Worm (Caenorhabditis elegans) whole organism, L4 larva: ENCODE results near the gene asp-6.

Source experiments
- D1046.2 ChIP-seq: fragments of 200-800 bp; sonication (Bioruptor generic); IDR thresholded peaks from 2 replicates; pipeline ENCODE4 v1.3.6; 2022; ENCODE audit warnings: missing genetic modification characterization, missing compliant biosample characterization
- aha-1 ChIP-seq: fragments of 150-350 bp; peaks from one replicate; lab custom pipeline; 2014; ENCODE audit warnings: missing biosample characterization, missing genetic modification characterization
- ama-1 ChIP-seq: fragments of 150-350 bp; optimal IDR thresholded peaks from 2 replicates; lab custom pipeline; 2014; ENCODE audit warnings: inconsistent platforms, mixed read lengths
- ceh-20 ChIP-seq: fragments of 200-800 bp; sonication (Bioruptor generic); IDR thresholded peaks from 2 replicates; pipeline ENCODE4 v1.3.6; 2022; ENCODE audit warnings: missing genetic modification reagents, missing genetic modification characterization, missing compliant biosample characterization
- ceh-62 ChIP-seq: sonication (generic microtip); optimal IDR thresholded peaks from 2 replicates; lab custom pipeline; 2017; ENCODE audit warnings: missing biosample characterization, missing genetic modification characterization
- ces-1 ChIP-seq: fragments of 150-350 bp; sonication (generic microtip); optimal IDR thresholded peaks from 4 replicates; lab custom pipeline; 2014; ENCODE audit warnings: missing biosample characterization, missing genetic modification reagents, missing genetic modification characterization
- ctbp-1 ChIP-seq: fragments of 200-800 bp; sonication (Bioruptor generic); IDR thresholded peaks from 2 replicates; pipeline ENCODE4 v1.3.6; 2022; ENCODE audit warnings: missing genetic modification reagents, missing genetic modification characterization, missing compliant biosample characterization
- daf-16 ChIP-seq, 3 experiments: sonication (generic microtip); optimal IDR thresholded peaks; 2 replicates each; lab custom pipeline; 2016 to 2017; ENCODE audit warnings: missing genetic modification characterization in 3 of 3, missing genetic modification reagents in 3 of 3, mild to moderate bottlenecking in 2 of 3, missing compliant biosample characterization in 2 of 3, missing biosample characterization in 1 of 3, moderate library complexity in 1 of 3
- dmd-6 ChIP-seq: fragments of 200-800 bp; sonication (Bioruptor generic); IDR thresholded peaks from 2 replicates; pipeline ENCODE4 v1.3.6; 2022; ENCODE audit warnings: missing genetic modification reagents, missing genetic modification characterization, missing compliant biosample characterization
- dpl-1 ChIP-seq: fragments of 150-350 bp; optimal IDR thresholded peaks from 2 replicates; lab custom pipeline; 2014; ENCODE audit warnings: missing biosample characterization, missing genetic modification reagents, missing genetic modification characterization
- duxl-1 ChIP-seq: sonication (generic microtip); optimal IDR thresholded peaks from 2 replicates; lab custom pipeline; 2016; ENCODE audit warnings: mild to moderate bottlenecking, missing genetic modification characterization, moderate library complexity, missing compliant biosample characterization; ENCODE audit not compliant: poor library complexity
- egl-27 ChIP-seq: sonication (generic microtip); optimal IDR thresholded peaks from 3 replicates; lab custom pipeline; 2017; ENCODE audit warnings: missing biosample characterization, missing genetic modification reagents, missing genetic modification characterization
- egl-43 ChIP-seq: fragments of 200-800 bp; sonication (Bioruptor generic); IDR thresholded peaks from 2 replicates; pipeline ENCODE4 v1.3.6; 2022; ENCODE audit warnings: missing genetic modification reagents, missing genetic modification characterization, missing compliant biosample characterization
- fkh-10 ChIP-seq: fragments of 150-350 bp; optimal IDR thresholded peaks from 2 replicates; lab custom pipeline; 2014; ENCODE audit warnings: missing biosample characterization, missing genetic modification reagents, missing genetic modification characterization
- hif-1 ChIP-seq, 2 experiments: sonication (generic microtip); optimal IDR thresholded peaks; 2 replicates each; lab custom pipeline; 2016 to 2017; ENCODE audit warnings: missing compliant biosample characterization in 2 of 2, missing genetic modification characterization in 2 of 2, missing genetic modification reagents in 2 of 2, missing genotype in 2 of 2, mild to moderate bottlenecking in 1 of 2
- hlh-30 ChIP-seq: sonication (generic microtip); optimal IDR thresholded peaks from 2 replicates; lab custom pipeline; 2017; ENCODE audit warnings: antibody characterized with exemption, mild to moderate bottlenecking, missing genetic modification characterization, missing compliant biosample characterization; ENCODE audit not compliant: insufficient read depth
- hmg-1.1 ChIP-seq: fragments of 200-800 bp; sonication (Bioruptor generic); IDR thresholded peaks from 2 replicates; pipeline ENCODE4 v1.3.6; 2022; ENCODE audit warnings: missing genetic modification reagents, missing genetic modification characterization, missing compliant biosample characterization
- lim-7 ChIP-seq: fragments of 200-800 bp; sonication (Bioruptor generic); IDR thresholded peaks from 2 replicates; pipeline ENCODE4 v1.3.6; 2022; ENCODE audit warnings: missing genetic modification characterization, missing compliant biosample characterization
- lin-1 ChIP-seq: fragments of 200-800 bp; sonication (Bioruptor generic); IDR thresholded peaks from 2 replicates; pipeline ENCODE4 v1.3.6; 2022; ENCODE audit warnings: missing genetic modification reagents, missing genetic modification characterization, missing compliant biosample characterization
- lin-29 ChIP-seq: fragments of 200-800 bp; sonication (Bioruptor generic); IDR thresholded peaks from 2 replicates; pipeline ENCODE4 v1.3.6; 2022; ENCODE audit warnings: missing genetic modification reagents, missing genetic modification characterization, missing compliant biosample characterization
- lin-39 ChIP-seq: fragments of 150-350 bp; optimal IDR thresholded peaks from 2 replicates; lab custom pipeline; 2014; ENCODE audit warnings: missing biosample characterization, missing genetic modification reagents, missing genetic modification characterization
- lsy-2 ChIP-seq, 2 experiments: fragments of 150-350 bp in 1 of 2; sonication (generic microtip) in 1 of 2; optimal IDR thresholded peaks; 2 replicates each; lab custom pipeline; 2014 to 2017; ENCODE audit warnings: missing biosample characterization in 2 of 2, missing genetic modification characterization in 2 of 2
- nhr-25 ChIP-seq: sonication (generic microtip); optimal IDR thresholded peaks from 2 replicates; lab custom pipeline; 2017; ENCODE audit warnings: missing genetic modification characterization, mild to moderate bottlenecking, missing compliant biosample characterization, antibody characterized with exemption, moderate library complexity, borderline replicate concordance; ENCODE audit not compliant: insufficient read depth
- nhr-41 ChIP-seq: fragments of 200-800 bp; sonication (Bioruptor generic); IDR thresholded peaks from 2 replicates; pipeline ENCODE4 v1.3.6; 2022; ENCODE audit warnings: missing genetic modification reagents, missing genetic modification characterization, missing compliant biosample characterization
- nhr-48 ChIP-seq: sonication (generic microtip); optimal IDR thresholded peaks from 2 replicates; lab custom pipeline; 2016; ENCODE audit warnings: mild to moderate bottlenecking, missing genetic modification characterization, missing compliant biosample characterization
- nhr-76 ChIP-seq: fragments of 150-350 bp; optimal IDR thresholded peaks from 2 replicates; lab custom pipeline; 2014; ENCODE audit warnings: missing biosample characterization, missing genetic modification characterization
- saeg-2 ChIP-seq: fragments of 200-800 bp; sonication (Bioruptor generic); IDR thresholded peaks from 2 replicates; pipeline ENCODE4 v1.3.6; 2022; ENCODE audit warnings: missing genetic modification reagents, missing genetic modification characterization, missing compliant biosample characterization
- sdz-12 ChIP-seq: fragments of 200-800 bp; sonication (Bioruptor generic); optimal IDR thresholded peaks from 2 replicates; lab custom pipeline; 2018; ENCODE audit warnings: mild to moderate bottlenecking, missing genetic modification characterization, missing compliant biosample characterization
- set-16 ChIP-seq: fragments of 200-800 bp; sonication (Bioruptor generic); IDR thresholded peaks from 2 replicates; pipeline ENCODE4 v1.3.6; 2022; ENCODE audit warnings: missing genetic modification reagents, missing genetic modification characterization, missing compliant biosample characterization
- tag-97 ChIP-seq: fragments of 200-800 bp; sonication (Bioruptor generic); IDR thresholded peaks from 2 replicates; pipeline ENCODE4 v1.3.6; 2022; ENCODE audit warnings: missing genetic modification characterization, missing compliant biosample characterization
- tra-1 ChIP-seq: fragments of 200-800 bp; sonication (Bioruptor generic); IDR thresholded peaks from 2 replicates; pipeline ENCODE4 v1.3.6; 2022; ENCODE audit warnings: missing genetic modification reagents, missing genetic modification characterization, missing compliant biosample characterization
- unc-130 ChIP-seq: sonication (generic microtip); optimal IDR thresholded peaks from 2 replicates; lab custom pipeline; 2016; ENCODE audit warnings: missing genetic modification reagents, missing genetic modification characterization, missing compliant biosample characterization
- unc-62 ChIP-seq, 3 experiments: fragments of 150-350 bp in 1 of 3; sonication (generic microtip); optimal IDR thresholded peaks in 2 of 3; peaks in 1 of 3; 1 replicate in 1 of 3; 2 replicates in 2 of 3; lab custom pipeline; 2014 to 2017; ENCODE audit warnings: missing biosample characterization in 3 of 3, missing genetic modification characterization in 3 of 3, missing genetic modification reagents in 3 of 3, missing genotype in 1 of 3
- zag-1 ChIP-seq: fragments of 150-350 bp; optimal IDR thresholded peaks from 2 replicates; lab custom pipeline; 2014; ENCODE audit warnings: missing biosample characterization, missing genetic modification characterization

Gene asp-6

DNA sequence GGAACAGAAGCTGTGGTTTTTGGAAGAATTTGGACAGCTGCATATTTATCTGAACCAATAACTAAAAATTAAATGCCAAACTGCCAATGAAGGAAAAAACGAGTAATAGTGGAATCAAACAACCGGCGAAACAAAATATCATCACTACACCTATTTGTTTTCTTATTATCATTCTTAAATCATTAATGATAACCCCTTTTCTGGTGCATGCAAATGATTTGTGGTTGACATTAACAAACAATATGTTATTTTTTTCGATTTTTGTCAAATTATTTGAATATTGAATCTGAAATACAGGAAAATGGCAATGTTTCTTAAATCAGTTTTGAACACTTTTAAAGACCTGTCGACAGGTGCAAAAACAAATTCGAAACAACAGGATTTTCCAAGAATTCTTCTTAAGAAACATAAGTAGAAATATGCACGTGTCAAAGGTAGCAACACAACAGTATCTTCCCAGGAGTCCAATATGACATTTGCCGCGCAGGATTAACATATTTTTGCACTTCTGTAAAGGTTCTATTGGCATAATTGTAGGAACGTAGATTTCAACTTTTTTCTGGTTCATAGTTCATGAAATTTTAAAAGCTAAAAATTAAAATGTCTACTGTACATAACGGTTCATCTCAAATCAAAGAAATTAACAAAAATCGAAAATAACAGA lies 30.6 kb upstream of the asp-6 start, which contains the start of gene W02D7.5:
Gene W02D7.5 (minus strand): TSS at position 51 of the 664 bp plus-strand sequence.
- no peak for TF ChIP-seq dpl-1 (GFP tag; lab: Kevin White, UChicago)
- no peak for TF ChIP-seq lsy-2 (tag; optimal IDR thresholded peaks at IDR 0.05; lab: Kevin White, UChicago)
- no peak for TF ChIP-seq nhr-25 (tag; lab: Kevin White, UChicago)
- no peak for TF ChIP-seq D1046.2 (GFP tag; lab: Robert Waterston, UW)
- no peak for TF ChIP-seq nhr-76
- no peak for TF ChIP-seq unc-130 (GFP tag; lab: Kevin White, UChicago)
- TF ChIP-seq tag-97 (GFP tag; lab: Robert Waterston, UW): no peak
- no peak for TF ChIP-seq lin-1 (GFP tag; lab: Robert Waterston, UW)
- TF ChIP-seq nhr-41 (GFP tag; lab: Robert Waterston, UW): no peak
- TF ChIP-seq ceh-62 (tag; lab: Kevin White, UChicago): no peak
- TF ChIP-seq lim-7: no peak
- no peak for TF ChIP-seq set-16 (GFP tag; lab: Robert Waterston, UW)
- no peak for TF ChIP-seq hlh-30 (tag; lab: Kevin White, UChicago)
- TF ChIP-seq aha-1 (tag; lab: Kevin White, UChicago): no peak

ce11 chrV:8297504-8297903 lies 28.8 kb upstream of the asp-6 start, which contains the start of gene W02D7.4:
Gene W02D7.4 (minus strand): TSS chrV:8297604.
- TF ChIP-seq ces-1 (GFP tag; lab: Kevin White, UChicago) (no peak), nhr-76 (no peak), duxl-1 (tag; lab: Kevin White, UChicago) (no peak), ceh-62 (tag; lab: Kevin White, UChicago) (no peak), hmg-1.1 (no peak), dmd-6 (peak; percentile 32; the same call in 1 of the 2 replicates), aha-1 (tag; lab: Kevin White, UChicago) (no peak), lsy-2 (tag; optimal IDR thresholded peaks at IDR 0.05; lab: Kevin White, UChicago) (no peak)

- TF ChIP-seq lin-29 (GFP tag; lab: Robert Waterston, UW): no peak
Observed at ce11 chrV:8295866-8296265, 27.1 kb upstream of the asp-6 start, which contains the start of gene smex-1. Gene smex-1 (minus strand): TSS chrV:8295966.

DNA sequence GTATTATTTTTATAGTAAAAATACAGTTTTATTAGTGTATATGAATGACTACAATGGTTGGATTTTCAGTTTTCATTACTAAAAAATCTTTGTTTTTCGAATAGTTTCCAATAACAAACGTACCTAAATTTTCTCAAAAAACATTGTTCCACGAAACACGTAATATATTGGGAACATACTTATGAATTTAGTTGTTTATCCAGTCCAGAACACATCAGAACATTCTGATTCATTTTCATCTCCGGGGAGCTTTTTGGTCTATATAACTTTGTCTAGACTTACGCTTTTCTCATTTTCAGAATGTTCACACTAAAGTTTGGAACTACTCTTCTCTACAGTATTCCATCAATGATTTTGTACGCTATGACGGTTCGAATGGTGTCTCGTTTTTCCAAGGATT lies 23.0 kb upstream of the asp-6 start, which contains the start of gene srg-33:
Gene srg-33 (plus strand): TSS at position 301 of the 400 bp plus-strand sequence.
- no peak for TF ChIP-seq saeg-2 (GFP tag; lab: Robert Waterston, UW)

ce11 chrV:8288125-8288806 lies 19.5 kb upstream of the asp-6 start:
- TF ChIP-seq fkh-10 (GFP tag; lab: Kevin White, UChicago): no peak
- no peak for TF ChIP-seq egl-43
- peak; percentile 22; the same call in 1 of the 2 replicates for TF ChIP-seq dmd-6
- no peak for TF ChIP-seq ama-1 (lab: Kevin White, UChicago)
- peak; percentile 94 for TF ChIP-seq nhr-48 (tag; lab: Kevin White, UChicago)
- no peak for TF ChIP-seq tra-1 (GFP tag; lab: Robert Waterston, UW)
- TF ChIP-seq hif-1 (tag; optimal IDR thresholded peaks at IDR 0.05; lab: Kevin White, UChicago): peak in 1 of 2 experiments; percentile 78
- TF ChIP-seq ctbp-1 (GFP tag; lab: Robert Waterston, UW): peak; percentile 50; the same call in 1 of the 2 replicates
- no peak for TF ChIP-seq zag-1 (tag; lab: Kevin White, UChicago)
- no peak for TF ChIP-seq lin-39 (tag; lab: Kevin White, UChicago)
- peak; percentile 92 for TF ChIP-seq aha-1 (tag; lab: Kevin White, UChicago)
- TF ChIP-seq sdz-12 (GFP tag; lab: Kevin White, UChicago): no peak
- TF ChIP-seq unc-62 (GFP tag; optimal IDR thresholded peaks at IDR 0.05 in 1 of 2; lab: Kevin White, UChicago): no peak
- TF ChIP-seq unc-62 (tag; optimal IDR thresholded peaks at IDR 0.05; lab: Kevin White, UChicago): no peak
- TF ChIP-seq hlh-30 (tag; lab: Kevin White, UChicago): peak; percentile 66
- no peak for TF ChIP-seq ceh-20 (GFP tag; lab: Robert Waterston, UW)
- peak in 1 of 2 experiments; percentile 17 for TF ChIP-seq daf-16 (GFP tag; optimal IDR thresholded peaks at IDR 0.05; lab: Kevin White, UChicago)
- no peak for TF ChIP-seq daf-16 (tag; optimal IDR thresholded peaks at IDR 0.05; lab: Kevin White, UChicago)
- no peak for TF ChIP-seq egl-27 (tag; lab: Kevin White, UChicago)
